Fruit fly (Drosophila melanogaster) whole organism, adult: ENCODE results near the gene Adat1.

Experiments used
- CG11617 ChIP-seq: fragments of 200-800 bp; sonication (Bioruptor generic); optimal IDR thresholded peaks from 2 replicates; lab custom pipeline; 2017; ENCODE audit warnings: mild to moderate bottlenecking, missing biosample characterization, missing genetic modification reagents, missing genetic modification characterization
- CG12768 ChIP-seq: fragments of 200-800 bp; sonication (Bioruptor generic); optimal IDR thresholded peaks from 2 replicates; lab custom pipeline; 2017; ENCODE audit warnings: missing biosample characterization, missing genetic modification characterization, mild to moderate bottlenecking, moderate library complexity, missing genetic modification reagents
- CG1620 ChIP-seq: fragments of 200-800 bp; sonication (Bioruptor generic); optimal IDR thresholded peaks from 2 replicates; lab custom pipeline; 2016; ENCODE audit warnings: missing biosample characterization, missing genetic modification characterization
- CG7045 ChIP-seq: fragments of 200-800 bp; sonication (Bioruptor generic); optimal IDR thresholded peaks from 2 replicates; lab custom pipeline; 2017; ENCODE audit warnings: missing biosample characterization, mild to moderate bottlenecking, missing genetic modification characterization
- CG7101 ChIP-seq: fragments of 200-800 bp; sonication (Bioruptor generic); optimal IDR thresholded peaks from 2 replicates; lab custom pipeline; 2018; ENCODE audit warnings: missing biosample characterization, mild to moderate bottlenecking, missing genetic modification characterization, moderate library complexity
- Clk ChIP-seq: fragments of 200-800 bp; sonication (Bioruptor generic); optimal IDR thresholded peaks from 2 replicates; lab custom pipeline; 2017; ENCODE audit warnings: missing biosample characterization, missing genetic modification characterization
- Crg-1 ChIP-seq: fragments of 200-800 bp; sonication (Bioruptor generic); optimal IDR thresholded peaks from 2 replicates; lab custom pipeline; 2016; ENCODE audit warnings: missing biosample characterization, missing genetic modification characterization
- bab1 ChIP-seq: fragments of 200-800 bp; sonication (Bioruptor generic); optimal IDR thresholded peaks from 3 replicates; lab custom pipeline; 2019; ENCODE audit warnings: missing biosample characterization, mild to moderate bottlenecking, missing genetic modification characterization, moderate library complexity
- cic ChIP-seq: fragments of 200-800 bp; sonication (Bioruptor generic); optimal IDR thresholded peaks from 2 replicates; lab custom pipeline; 2017; ENCODE audit warnings: missing biosample characterization, mild to moderate bottlenecking, missing genetic modification characterization, moderate library complexity
- cnc ChIP-seq, 2 experiments: fragments of >200 bp; optimal IDR thresholded peaks; 2 replicates each; lab custom pipeline; 2017
- kay ChIP-seq: fragments of 200-800 bp; sonication (Bioruptor generic); peaks from one replicate; lab custom pipeline; 2016; ENCODE audit warnings: missing biosample characterization, missing genetic modification characterization, borderline replicate concordance
- toe ChIP-seq: fragments of 200-800 bp; sonication (Bioruptor generic); optimal IDR thresholded peaks from 2 replicates; lab custom pipeline; 2016; ENCODE audit warnings: missing biosample characterization, missing genetic modification characterization

- TF ChIP-seq Clk (no peak), CG7101 (tag; lab: Kevin White, UChicago) (no peak), CG7045 (no peak), CG1620 (GFP tag; lab: Kevin White, UChicago) (no peak), cnc (optimal IDR thresholded peaks at IDR 0.05; lab: Kevin White, UChicago) (no peak), kay (GFP tag; lab: Kevin White, UChicago) (no peak), toe (no peak), CG12768 (GFP tag; lab: Kevin White, UChicago) (no peak), CG11617 (GFP tag; lab: Kevin White, UChicago) (no peak), bab1 (GFP tag; lab: Kevin White, UChicago) (no peak), cic (GFP tag; lab: Kevin White, UChicago) (no peak), Crg-1 (GFP tag; lab: Kevin White, UChicago) (no peak)
Observed at dm6 chr2L:13776928-13777686, 34.2 kb downstream of the Adat1 start.
